Fruit fly (Drosophila melanogaster) whole organism, embryonic: ENCODE data around the gene Snm1.

Experiments
- ATbp ChIP-seq: fragments of 200-800 bp; sonication (Bioruptor generic); optimal IDR thresholded peaks from 2 replicates; lab custom pipeline; 2017; ENCODE audit warnings: missing biosample characterization, mild to moderate bottlenecking, missing genetic modification characterization, missing genetic modification reagents
- Bdp1 ChIP-seq: fragments of 200-800 bp; sonication (Bioruptor generic); optimal IDR thresholded peaks from 3 replicates; lab custom pipeline; 2016; ENCODE audit warnings: missing biosample characterization, missing genetic modification characterization
- CG11093 ChIP-seq: fragments of 200-800 bp; sonication (Bioruptor generic); IDR thresholded peaks from 3 replicates; pipeline ENCODE4 v1.3.6; 2022; ENCODE audit warnings: missing biosample characterization, missing genetic modification characterization
- CG13287 ChIP-seq: fragments of 200-800 bp; sonication (Bioruptor generic); IDR thresholded peaks from 2 replicates; pipeline ENCODE4 v1.3.6; 2022; ENCODE audit warnings: missing biosample characterization, missing genetic modification characterization; ENCODE audit not compliant: partially characterized antibody
- CG1529 ChIP-seq: fragments of 200-800 bp; sonication (Bioruptor generic); optimal IDR thresholded peaks from 3 replicates; lab custom pipeline; 2018; ENCODE audit warnings: missing biosample characterization, missing genetic modification characterization
- CG17829 ChIP-seq: fragments of 200-800 bp; optimal IDR thresholded peaks from 2 replicates; lab custom pipeline; 2019; ENCODE audit warnings: missing biosample characterization, mild to moderate bottlenecking, missing genetic modification characterization, moderate library complexity
- CG2875 ChIP-seq: fragments of 200-800 bp; sonication (Bioruptor generic); optimal IDR thresholded peaks from 2 replicates; lab custom pipeline; 2017; ENCODE audit warnings: missing biosample characterization, mild to moderate bottlenecking, missing genetic modification characterization, missing genetic modification reagents
- CG32772 ChIP-seq: fragments of 200-800 bp; sonication (Bioruptor generic); IDR thresholded peaks from 2 replicates; pipeline ENCODE4 v1.3.6; 2022; ENCODE audit warnings: missing biosample characterization, missing genetic modification characterization
- CG3281 ChIP-seq: fragments of 200-800 bp; sonication (Bioruptor generic); optimal IDR thresholded peaks from 3 replicates; lab custom pipeline; 2017; ENCODE audit warnings: missing biosample characterization, mild to moderate bottlenecking, missing genetic modification characterization
- CG34422 ChIP-seq: fragments of 200-800 bp; sonication (Bioruptor generic); IDR thresholded peaks from 3 replicates; pipeline ENCODE4 v1.3.6; 2022; ENCODE audit warnings: missing biosample characterization, missing genetic modification characterization
- CG3838 ChIP-seq: fragments of 200-800 bp; sonication (Bioruptor generic); optimal IDR thresholded peaks from 3 replicates; lab custom pipeline; 2016; ENCODE audit warnings: missing biosample characterization, missing genetic modification characterization
- CG3847 ChIP-seq: fragments of 200-800 bp; sonication (Bioruptor generic); IDR thresholded peaks from 2 replicates; pipeline ENCODE4 v1.3.6; 2022; ENCODE audit warnings: missing biosample characterization, missing genetic modification characterization
- CG43689 ChIP-seq: fragments of 200-800 bp; sonication (Bioruptor generic); IDR thresholded peaks from 2 replicates; pipeline ENCODE4 v1.3.6; 2022; ENCODE audit warnings: missing biosample characterization, missing genetic modification characterization
- CG4404 ChIP-seq: fragments of 200-800 bp; sonication (Bioruptor generic); IDR thresholded peaks from 2 replicates; pipeline ENCODE4 v1.3.6; 2022; ENCODE audit warnings: missing biosample characterization, missing genetic modification characterization
- CG4617 ChIP-seq: fragments of 200-800 bp; sonication (Bioruptor generic); optimal IDR thresholded peaks from 3 replicates; lab custom pipeline; 2016; ENCODE audit warnings: missing biosample characterization, missing genetic modification characterization, borderline replicate concordance
- CG7556 ChIP-seq: fragments of 200-800 bp; sonication (Bioruptor generic); optimal IDR thresholded peaks from 2 replicates; lab custom pipeline; 2017; ENCODE audit warnings: missing biosample characterization, mild to moderate bottlenecking, missing genetic modification characterization
- CrebB ChIP-seq: fragments of 200-800 bp; sonication (Bioruptor generic); optimal IDR thresholded peaks from 3 replicates; lab custom pipeline; 2018; ENCODE audit warnings: missing biosample characterization, mild to moderate bottlenecking, missing genetic modification characterization
- Dll ChIP-seq: fragments of 200-800 bp; sonication (Bioruptor generic); IDR thresholded peaks from 4 replicates; pipeline ENCODE4 v1.3.6; 2022; ENCODE audit warnings: missing biosample characterization, missing genetic modification characterization; ENCODE audit not compliant: partially characterized antibody
- Dref ChIP-seq: fragments of 200-800 bp; sonication (Bioruptor generic); IDR thresholded peaks from 2 replicates; pipeline ENCODE4 v1.3.6; 2022; ENCODE audit warnings: missing biosample characterization, missing genetic modification characterization
- E2f1 ChIP-seq: fragments of 200-800 bp; sonication (Bioruptor generic); IDR thresholded peaks from 2 replicates; pipeline ENCODE4 v1.3.6; 2022; ENCODE audit warnings: missing biosample characterization, missing genetic modification characterization
- ERR ChIP-seq: fragments of 200-800 bp; sonication (Bioruptor generic); optimal IDR thresholded peaks from 2 replicates; lab custom pipeline; 2016; ENCODE audit warnings: missing biosample characterization, missing genetic modification characterization
- Ets65A ChIP-seq: fragments of 200-800 bp; sonication (Bioruptor generic); peaks from one replicate; lab custom pipeline; 2016; ENCODE audit warnings: missing biosample characterization, missing genetic modification characterization
- HmgZ ChIP-seq: fragments of 200-800 bp; sonication (Bioruptor generic); optimal IDR thresholded peaks from 2 replicates; lab custom pipeline; 2018; ENCODE audit warnings: missing biosample characterization, mild to moderate bottlenecking, missing genetic modification characterization
- Hmr ChIP-seq: fragments of 200-800 bp; sonication (Bioruptor generic); optimal IDR thresholded peaks from 3 replicates; lab custom pipeline; 2017; ENCODE audit warnings: mild to moderate bottlenecking, missing biosample characterization, missing genetic modification reagents, missing genetic modification characterization
- Meics ChIP-seq: fragments of 200-800 bp; sonication (Bioruptor generic); optimal IDR thresholded peaks from 2 replicates; lab custom pipeline; 2017; ENCODE audit warnings: missing biosample characterization, mild to moderate bottlenecking, missing genetic modification characterization
- Myb ChIP-seq: fragments of 200-800 bp; sonication (Bioruptor generic); optimal IDR thresholded peaks from 2 replicates; lab custom pipeline; 2016; ENCODE audit warnings: missing biosample characterization, missing genetic modification characterization
- NK7.1 ChIP-seq: fragments of 200-800 bp; sonication (Bioruptor generic); optimal IDR thresholded peaks from 3 replicates; lab custom pipeline; 2016; ENCODE audit warnings: missing biosample characterization, missing genetic modification characterization
- Opbp ChIP-seq: fragments of 200-800 bp; sonication (Bioruptor generic); IDR thresholded peaks from 3 replicates; pipeline ENCODE4 v1.3.6; 2022; ENCODE audit warnings: missing biosample characterization, missing genetic modification characterization; ENCODE audit not compliant: partially characterized antibody
- Sry-β ChIP-seq: fragments of 200-800 bp; sonication (Bioruptor generic); optimal IDR thresholded peaks from 2 replicates; lab custom pipeline; 2018; ENCODE audit warnings: missing biosample characterization, mild to moderate bottlenecking, missing genetic modification characterization, moderate library complexity
- Sry-δ ChIP-seq: fragments of 200-800 bp; sonication (Bioruptor generic); optimal IDR thresholded peaks from 2 replicates; lab custom pipeline; 2016; ENCODE audit warnings: missing biosample characterization, missing genetic modification characterization
- YL-1 ChIP-seq: fragments of 200-800 bp; sonication (Bioruptor generic); optimal IDR thresholded peaks from 3 replicates; lab custom pipeline; 2017; ENCODE audit warnings: missing biosample characterization, mild to moderate bottlenecking, missing genetic modification characterization
- amos ChIP-seq: fragments of 200-800 bp; sonication (Bioruptor generic); IDR thresholded peaks from 2 replicates; pipeline ENCODE4 v1.3.6; 2022; ENCODE audit warnings: missing biosample characterization, missing genetic modification characterization; ENCODE audit not compliant: partially characterized antibody
- ap ChIP-seq: fragments of 200-800 bp; sonication (Bioruptor generic); IDR thresholded peaks from 2 replicates; pipeline ENCODE4 v1.3.6; 2022; ENCODE audit warnings: missing biosample characterization, missing genetic modification characterization
- ara ChIP-seq: fragments of 200-800 bp; sonication (Bioruptor generic); IDR thresholded peaks from 2 replicates; pipeline ENCODE4 v1.3.6; 2022; ENCODE audit warnings: missing biosample characterization, missing genetic modification characterization
- crol ChIP-seq: fragments of 200-800 bp; sonication (Bioruptor generic); IDR thresholded peaks from 2 replicates; pipeline ENCODE4 v1.3.6; 2022; ENCODE audit warnings: missing biosample characterization, missing genetic modification characterization
- crp ChIP-seq, 2 experiments: fragments of 200-800 bp; sonication (Bioruptor generic); optimal IDR thresholded peaks; 2 replicates in 1 of 2; 3 replicates in 1 of 2; lab custom pipeline; 2017; ENCODE audit warnings: missing biosample characterization in 2 of 2, missing genetic modification characterization in 2 of 2, mild to moderate bottlenecking in 1 of 2, moderate library complexity in 1 of 2
- cwo ChIP-seq: fragments of 200-800 bp; sonication (Bioruptor generic); optimal IDR thresholded peaks from 3 replicates; lab custom pipeline; 2017; ENCODE audit warnings: missing biosample characterization, missing genetic modification characterization, mild to moderate bottlenecking, moderate library complexity, missing genetic modification reagents
- disco-r ChIP-seq: fragments of 200-800 bp; sonication (Bioruptor generic); optimal IDR thresholded peaks from 2 replicates; lab custom pipeline; 2016; ENCODE audit warnings: missing biosample characterization, missing genetic modification characterization
- dmrt99B ChIP-seq: fragments of 200-800 bp; sonication (Bioruptor generic); optimal IDR thresholded peaks from 2 replicates; lab custom pipeline; 2018; ENCODE audit warnings: missing biosample characterization, mild to moderate bottlenecking, missing genetic modification characterization, moderate library complexity
- fru ChIP-seq: fragments of >200 bp; optimal IDR thresholded peaks from 2 replicates; lab custom pipeline; 2017
- gce ChIP-seq: fragments of 200-800 bp; sonication (Bioruptor generic); IDR thresholded peaks from 3 replicates; pipeline ENCODE4 v1.3.6; 2022; ENCODE audit warnings: missing biosample characterization, missing genetic modification characterization
- gfzf ChIP-seq: fragments of 200-800 bp; sonication (Bioruptor generic); optimal IDR thresholded peaks from 2 replicates; lab custom pipeline; 2016; ENCODE audit warnings: missing biosample characterization, mild to moderate bottlenecking, missing genetic modification characterization, moderate library complexity
- gt ChIP-seq: fragments of 200-800 bp; sonication (Bioruptor generic); IDR thresholded peaks from 2 replicates; pipeline ENCODE4 v1.3.6; 2022; ENCODE audit warnings: missing biosample characterization, missing genetic modification characterization
- hb ChIP-seq: fragments of 200-800 bp; sonication (Bioruptor generic); IDR thresholded peaks from 3 replicates; pipeline ENCODE4 v1.3.6; 2022; ENCODE audit warnings: missing biosample characterization, missing genetic modification characterization; ENCODE audit not compliant: partially characterized antibody
- insv ChIP-seq, 2 experiments: fragments of 200-800 bp; sonication (Bioruptor generic); optimal IDR thresholded peaks; 3 replicates each; lab custom pipeline; 2016 to 2018; ENCODE audit warnings: missing biosample characterization in 2 of 2, missing genetic modification characterization in 2 of 2
- maf-S ChIP-seq: fragments of 200-800 bp; sonication (Bioruptor generic); optimal IDR thresholded peaks from 2 replicates; lab custom pipeline; 2016; ENCODE audit warnings: missing biosample characterization, missing genetic modification characterization
- mirr ChIP-seq: fragments of 200-800 bp; sonication (Bioruptor generic); optimal IDR thresholded peaks from 3 replicates; lab custom pipeline; 2018; ENCODE audit warnings: missing biosample characterization, mild to moderate bottlenecking, missing genetic modification characterization
- nmo ChIP-seq: fragments of 200-800 bp; sonication (Bioruptor generic); optimal IDR thresholded peaks from 2 replicates; lab custom pipeline; 2018; ENCODE audit warnings: missing biosample characterization, mild to moderate bottlenecking, missing genetic modification characterization, moderate library complexity
- org-1 ChIP-seq: fragments of 200-800 bp; sonication (Bioruptor generic); optimal IDR thresholded peaks from 2 replicates; lab custom pipeline; 2017; ENCODE audit warnings: missing biosample characterization, missing genetic modification characterization
- phol ChIP-seq: fragments of 200-800 bp; sonication (Bioruptor generic); optimal IDR thresholded peaks from 3 replicates; lab custom pipeline; 2018; ENCODE audit warnings: missing biosample characterization, mild to moderate bottlenecking, missing genetic modification characterization, moderate library complexity
- rib ChIP-seq: fragments of 200-800 bp; sonication (Bioruptor generic); IDR thresholded peaks from 2 replicates; pipeline ENCODE4 v1.3.6; 2022; ENCODE audit warnings: missing biosample characterization, missing genetic modification characterization
- sens-2 ChIP-seq: fragments of 200-800 bp; sonication (Bioruptor generic); IDR thresholded peaks from 2 replicates; pipeline ENCODE4 v1.3.6; 2022; ENCODE audit warnings: missing biosample characterization, missing genetic modification characterization
- sr ChIP-seq: fragments of 200-800 bp; sonication (Bioruptor generic); IDR thresholded peaks from 3 replicates; pipeline ENCODE4 v1.3.6; 2022; ENCODE audit warnings: missing biosample characterization, missing genetic modification characterization
- sug ChIP-seq: fragments of 200-800 bp; optimal IDR thresholded peaks from 2 replicates; lab custom pipeline; 2019; ENCODE audit warnings: missing biosample characterization, mild to moderate bottlenecking, missing genetic modification characterization, moderate library complexity

Snm1 gene

dm6 chr3R:5563420-5563819 is 8.5 kb downstream of the Snm1 start, which contains the start of gene Pi4KIIalpha (continued):
- TF ChIP-seq Myb (GFP tag; lab: Kevin White, UChicago): peak; percentile 10
- no peak for TF ChIP-seq CG2875 (GFP tag; lab: Kevin White, UChicago)
- no peak for TF ChIP-seq ERR (GFP tag; lab: Kevin White, UChicago)
- no peak for TF ChIP-seq sr
- TF ChIP-seq CG3838: no peak
- no peak for TF ChIP-seq nmo
- TF ChIP-seq HmgZ (tag; lab: Kevin White, UChicago): peak; percentile 16
- TF ChIP-seq phol (tag; lab: Kevin White, UChicago): peak; percentile 69
- peak; percentile 47 for TF ChIP-seq CG4617 (GFP tag; lab: Kevin White, UChicago)
- TF ChIP-seq NK7.1: no peak
- TF ChIP-seq CG32772 (GFP tag; lab: Robert Waterston, UW): no peak
- TF ChIP-seq gfzf (GFP tag; lab: Kevin White, UChicago): peak; percentile 9
- TF ChIP-seq dmrt99B: no peak
- TF ChIP-seq CG1529: no peak
- TF ChIP-seq rib (GFP tag; lab: Robert Waterston, UW): peak; percentile 80
- TF ChIP-seq cwo (GFP tag; lab: Kevin White, UChicago): no peak
- TF ChIP-seq CG7556 (GFP tag; lab: Kevin White, UChicago): no peak
- no peak for TF ChIP-seq gt
- no peak for TF ChIP-seq Meics
- no peak for TF ChIP-seq fru (lab: Kevin White, UChicago)
- peak; percentile 26; the same call in 1 of the 4 replicates for TF ChIP-seq Dll (GFP tag; lab: Robert Waterston, UW)
- no peak for TF ChIP-seq ara
- peak; percentile 32 for TF ChIP-seq Sry-β (GFP tag; lab: Kevin White, UChicago)
- TF ChIP-seq Opbp (GFP tag; lab: Robert Waterston, UW): peak; percentile 19; the same call in 1 of the 3 replicates
- no peak for TF ChIP-seq ap
- TF ChIP-seq CG13287 (GFP tag; lab: Robert Waterston, UW): peak; percentile 54
- TF ChIP-seq amos: peak; percentile 25; the same call in 1 of the 2 replicates
- TF ChIP-seq E2f1: no peak
- TF ChIP-seq YL-1 (GFP tag; lab: Kevin White, UChicago): peak; percentile 14
- TF ChIP-seq ATbp (GFP tag; lab: Kevin White, UChicago): no peak
- TF ChIP-seq crol (GFP tag; lab: Robert Waterston, UW): 0 out of 2 replicates have a peak, but pooled peaks have one; percentile 1
- peak; percentile 59 for TF ChIP-seq Dref
- peak; percentile 40; the same call in 1 of the 3 replicates for TF ChIP-seq CG34422 (GFP tag; lab: Robert Waterston, UW)
- peak; percentile 79 to 94 for TF ChIP-seq crp (GFP tag; optimal IDR thresholded peaks at IDR 0.05; lab: Kevin White, UChicago)
- TF ChIP-seq Hmr (GFP tag; lab: Kevin White, UChicago): no peak
- TF ChIP-seq Bdp1 (GFP tag; lab: Kevin White, UChicago): no peak
- peak in 1 of 2 experiments; percentile 15 for TF ChIP-seq insv (GFP tag; optimal IDR thresholded peaks at IDR 0.05; lab: Kevin White, UChicago)
- peak; percentile 66 for TF ChIP-seq CG3281
- no peak for TF ChIP-seq org-1 (GFP tag; lab: Kevin White, UChicago)

dm6 chr3R:5564775-5565190 is 9.9 kb downstream of the Snm1 start, which contains the start of the genes CG14671 and CG12746:
CG14671 (minus strand) TSS chr3R:5564815.
CG12746 (plus strand) TSS chr3R:5564865.
- TF ChIP-seq CG4404 (GFP tag; lab: Robert Waterston, UW) (no peak), sug (tag; lab: Kevin White, UChicago) (peak; percentile 37), CG11093 (GFP tag; lab: Robert Waterston, UW) (no peak), CrebB (peak; percentile 26), Sry-δ (GFP tag; lab: Kevin White, UChicago) (peak; percentile 4), Ets65A (GFP tag; lab: Kevin White, UChicago) (no peak), disco-r (GFP tag; lab: Kevin White, UChicago) (no peak), gce (no peak), mirr (GFP tag; lab: Kevin White, UChicago) (peak; percentile 22), CG43689 (no peak), CG3847 (GFP tag; lab: Robert Waterston, UW) (0 out of 2 replicates have a peak, but pooled peaks have one; percentile 18), maf-S (no peak), sens-2 (GFP tag; lab: Robert Waterston, UW) (no peak), CG17829 (no peak), hb (GFP tag; lab: Robert Waterston, UW) (no peak)
